Worm (Caenorhabditis elegans): ENCODE measurements around the gene snpc-3.4.

The snpc-3.4 gene

DNA sequence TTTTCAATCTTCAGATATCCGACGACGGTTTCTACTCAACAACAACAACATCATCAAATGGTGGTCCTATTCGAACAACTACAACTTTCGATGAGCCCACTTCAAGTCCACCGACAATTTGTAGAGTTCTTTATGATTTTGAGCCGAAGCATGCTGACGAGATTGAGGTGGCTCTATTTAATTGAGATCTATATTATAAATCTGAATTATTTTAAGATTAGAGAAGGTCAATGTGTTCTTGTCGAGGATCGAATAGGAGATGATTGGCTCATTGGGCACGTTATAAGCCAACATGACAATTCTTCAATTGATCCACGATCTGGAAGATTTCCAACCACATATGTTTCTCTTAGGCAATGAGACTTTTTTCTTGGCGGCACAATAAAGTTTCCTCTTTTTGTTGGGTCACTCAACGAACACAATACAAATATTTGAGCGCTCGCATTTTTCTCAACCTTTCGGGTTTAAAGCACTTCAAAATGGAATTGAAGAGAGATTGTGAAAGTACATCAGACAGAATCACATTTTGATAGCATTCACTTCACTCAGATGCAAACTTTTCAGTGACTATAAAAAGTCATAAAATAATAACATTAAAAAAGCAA lies 4.4 kb upstream of the snpc-3.4 start (continued):
- TF ChIP-seq attf-3 (GFP tag; conservative IDR thresholded peaks at IDR 0.05) (no peak; the same call in 1 of the 2 replicates), nfya-2 (GFP tag; IDR thresholded peaks at IDR 0.05) (0 out of 2 replicates have a peak, but pooled peaks have one; percentile 69), Y95B8A.8 (GFP tag; IDR thresholded peaks at IDR 0.05) (peak; percentile 86), cebp-2 (GFP tag; IDR thresholded peaks at IDR 0.05) (0 out of 2 replicates have a peak, but pooled peaks have one; percentile 58), zfh-2 (GFP tag; conservative IDR thresholded peaks at IDR 0.05) (no peak), ztf-22 (GFP tag; optimal IDR thresholded peaks at IDR 0.05) (no peak), tlf-1 (GFP tag; optimal IDR thresholded peaks at IDR 0.05) (peak; percentile 77), let-607 (tag; optimal IDR thresholded peaks at IDR 0.05) (peak in 1 of 2 experiments; percentile 9), rec-8 (tag; optimal IDR thresholded peaks at IDR 0.05) (no peak), C17E4.6 (GFP tag; IDR thresholded peaks at IDR 0.05) (peak; percentile 72; the same call in 1 of the 2 replicates), chd-7 (tag; optimal IDR thresholded peaks at IDR 0.05) (peak; percentile 83), xnd-1 (tag; optimal IDR thresholded peaks at IDR 0.05) (peak; percentile 49), lin-26 (GFP tag; IDR thresholded peaks at IDR 0.05) (peak; percentile 81), mcd-1 (GFP tag; IDR thresholded peaks at IDR 0.05) (0 out of 2 replicates have a peak, but pooled peaks have one; percentile 9), K12H6.12 (tag; optimal IDR thresholded peaks at IDR 0.05) (peak; percentile 25), zim-3 (tag; optimal IDR thresholded peaks at IDR 0.05) (no peak), athp-1 (tag; optimal IDR thresholded peaks at IDR 0.05) (peak; percentile 79), Y67H2A.10 (GFP tag; conservative IDR thresholded peaks at IDR 0.05) (no peak), dox-1 (GFP tag; IDR thresholded peaks at IDR 0.05) (peak; percentile 34; the same call in 1 of the 2 replicates), K11D2.4 (GFP tag; IDR thresholded peaks at IDR 0.05) (no peak), ceh-27 (GFP tag; optimal IDR thresholded peaks at IDR 0.05) (peak; percentile 19), ceh-91 (GFP tag; IDR thresholded peaks at IDR 0.05) (peak; percentile 18; the same call in 1 of the 2 replicates), bed-1 (GFP tag; IDR thresholded peaks at IDR 0.05) (0 out of 2 replicates have a peak, but pooled peaks have one; percentile 63), F10E7.11 (tag; optimal IDR thresholded peaks at IDR 0.05) (peak; percentile 72), pha-4 (tag; optimal IDR thresholded peaks at IDR 0.05) (no peak), Y79H2A.3 (GFP tag; conservative IDR thresholded peaks at IDR 0.05) (peak; percentile 97), D2030.7 (GFP tag; IDR thresholded peaks at IDR 0.05) (peak; percentile 62), nhr-120 (GFP tag; IDR thresholded peaks at IDR 0.05) (no peak), hsf-1 (GFP tag; IDR thresholded peaks at IDR 0.05) (peak; percentile 86), ztf-6 (GFP tag; IDR thresholded peaks at IDR 0.05) (no peak), madf-10 (tag; optimal IDR thresholded peaks at IDR 0.05) (no peak), Y53F4B.3 (GFP tag; IDR thresholded peaks at IDR 0.05) (no peak), nhr-80 (tag; optimal IDR thresholded peaks at IDR 0.05) (no peak), Y56A3A.18 (GFP tag; IDR thresholded peaks at IDR 0.05) (no peak; the same call in 1 of the 2 replicates), ztf-26 (tag; optimal IDR thresholded peaks at IDR 0.05) (no peak), mes-4 (tag; optimal IDR thresholded peaks at IDR 0.05) (no peak), hlh-12 (tag; optimal IDR thresholded peaks at IDR 0.05) (no peak), madf-3 (GFP tag; IDR thresholded peaks at IDR 0.05) (peak; percentile 84), unc-62 (GFP tag; optimal IDR thresholded peaks at IDR 0.05) (no peak), F57C9.4 (tag; optimal IDR thresholded peaks at IDR 0.05) (no peak), gei-17 (GFP tag; optimal IDR thresholded peaks at IDR 0.05) (no peak), hlh-26 (GFP tag; conservative IDR thresholded peaks at IDR 0.05) (no peak), B0035.1 (tag; optimal IDR thresholded peaks at IDR 0.05) (peak; percentile 17), attf-6 (GFP tag; IDR thresholded peaks at IDR 0.05) (peak; percentile 82), B0019.2 (GFP tag; conservative IDR thresholded peaks at IDR 0.05) (0 out of 2 replicates have a peak, but pooled peaks have one; percentile 50), ccch-3 (GFP tag; optimal IDR thresholded peaks at IDR 0.05) (no peak), egl-44 (GFP tag; IDR thresholded peaks at IDR 0.05) (peak; percentile 63), lir-1 (GFP tag; conservative IDR thresholded peaks at IDR 0.05) (no peak)

Measured in whole organism, young adult.